Worm (Caenorhabditis elegans) whole organism, L4 larva: ENCODE data around the gene Y39A1A.21.
A peak's percentile ranks its signal among the peaks of the same experiment; 100 is the strongest.

Source experiments
- F10B5.3 ChIP-seq: sonication (generic microtip); optimal IDR thresholded peaks from 2 replicates; lab custom pipeline; 2016; ENCODE audit warnings: mild to moderate bottlenecking, missing genetic modification characterization, missing compliant biosample characterization
- Y48G9A.11 ChIP-seq: fragments of 200-800 bp; sonication (Bioruptor generic); IDR thresholded peaks from 2 replicates; pipeline ENCODE4 v1.3.6; 2022; ENCODE audit warnings: missing genetic modification reagents, missing genetic modification characterization, missing compliant biosample characterization
- Y5F2A.4 ChIP-seq: fragments of 200-800 bp; sonication (Bioruptor generic); optimal IDR thresholded peaks from 2 replicates; lab custom pipeline; 2018; ENCODE audit warnings: mild to moderate bottlenecking, missing genetic modification characterization, missing compliant biosample characterization
- ZK546.5 ChIP-seq, 2 experiments: sonication (generic microtip); optimal IDR thresholded peaks; 2 replicates each; lab custom pipeline; 2017; ENCODE audit warnings: missing biosample characterization in 2 of 2, missing genetic modification characterization in 2 of 2
- aha-1 ChIP-seq: fragments of 150-350 bp; peaks from one replicate; lab custom pipeline; 2014; ENCODE audit warnings: missing biosample characterization, missing genetic modification characterization
- ama-1 ChIP-seq: fragments of 150-350 bp; optimal IDR thresholded peaks from 2 replicates; lab custom pipeline; 2014; ENCODE audit warnings: inconsistent platforms, mixed read lengths
- ceh-28 ChIP-seq: fragments of 150-350 bp; optimal IDR thresholded peaks from 2 replicates; lab custom pipeline; 2014; ENCODE audit warnings: missing biosample characterization, missing genetic modification reagents, missing genetic modification characterization
- daf-12 ChIP-seq: fragments of 150-350 bp; optimal IDR thresholded peaks from 2 replicates; lab custom pipeline; 2014; ENCODE audit warnings: missing biosample characterization, missing genetic modification reagents, missing genetic modification characterization
- daf-19 ChIP-seq: fragments of 200-800 bp; sonication (Bioruptor generic); conservative IDR thresholded peaks from 2 replicates; pipeline ENCODE4 v1.3.6; 2022; ENCODE audit warnings: missing genetic modification characterization, missing compliant biosample characterization
- dmd-6 ChIP-seq: fragments of 200-800 bp; sonication (Bioruptor generic); IDR thresholded peaks from 2 replicates; pipeline ENCODE4 v1.3.6; 2022; ENCODE audit warnings: missing genetic modification reagents, missing genetic modification characterization, missing compliant biosample characterization
- fkh-10 ChIP-seq: fragments of 150-350 bp; optimal IDR thresholded peaks from 2 replicates; lab custom pipeline; 2014; ENCODE audit warnings: missing biosample characterization, missing genetic modification reagents, missing genetic modification characterization
- gei-8 ChIP-seq: fragments of 200-800 bp; sonication (Bioruptor generic); optimal IDR thresholded peaks from 2 replicates; lab custom pipeline; 2018; ENCODE audit warnings: mild to moderate bottlenecking, missing genetic modification characterization, missing compliant biosample characterization
- hif-1 ChIP-seq, 2 experiments: sonication (generic microtip); optimal IDR thresholded peaks; 2 replicates each; lab custom pipeline; 2016 to 2017; ENCODE audit warnings: missing compliant biosample characterization in 2 of 2, missing genetic modification characterization in 2 of 2, missing genetic modification reagents in 2 of 2, missing genotype in 2 of 2, mild to moderate bottlenecking in 1 of 2
- hlh-11 ChIP-seq: fragments of 200-800 bp; sonication (Bioruptor generic); optimal IDR thresholded peaks from 2 replicates; lab custom pipeline; 2018; ENCODE audit warnings: mild to moderate bottlenecking, missing genetic modification characterization, missing compliant biosample characterization
- hlh-30 ChIP-seq: sonication (generic microtip); optimal IDR thresholded peaks from 2 replicates; lab custom pipeline; 2017; ENCODE audit warnings: antibody characterized with exemption, mild to moderate bottlenecking, missing genetic modification characterization, missing compliant biosample characterization; ENCODE audit not compliant: insufficient read depth
- hmg-1.1 ChIP-seq: fragments of 200-800 bp; sonication (Bioruptor generic); IDR thresholded peaks from 2 replicates; pipeline ENCODE4 v1.3.6; 2022; ENCODE audit warnings: missing genetic modification reagents, missing genetic modification characterization, missing compliant biosample characterization
- jun-1 ChIP-seq: fragments of 150-350 bp; optimal IDR thresholded peaks from 2 replicates; lab custom pipeline; 2014; ENCODE audit warnings: missing biosample characterization, missing genetic modification reagents, missing genetic modification characterization
- lsy-2 ChIP-seq, 2 experiments: fragments of 150-350 bp in 1 of 2; sonication (generic microtip) in 1 of 2; optimal IDR thresholded peaks; 2 replicates each; lab custom pipeline; 2014 to 2017; ENCODE audit warnings: missing biosample characterization in 2 of 2, missing genetic modification characterization in 2 of 2
- mdl-1 ChIP-seq, 2 experiments: fragments of 150-350 bp in 1 of 2; sonication (generic microtip) in 1 of 2; optimal IDR thresholded peaks; 2 replicates each; lab custom pipeline; 2014 to 2017; ENCODE audit warnings: missing biosample characterization in 2 of 2, missing genetic modification characterization in 2 of 2
- mxl-2 ChIP-seq: fragments of 200-800 bp; sonication (Bioruptor generic); conservative IDR thresholded peaks from 2 replicates; pipeline ENCODE4 v1.3.6; 2022; ENCODE audit warnings: missing genetic modification reagents, missing genetic modification characterization, missing compliant biosample characterization
- mxl-3 ChIP-seq: fragments of 200-800 bp; sonication (Bioruptor generic); optimal IDR thresholded peaks from 2 replicates; lab custom pipeline; 2018; ENCODE audit warnings: mild to moderate bottlenecking, missing genetic modification characterization, missing compliant biosample characterization
- nhr-237 ChIP-seq: sonication (generic microtip); optimal IDR thresholded peaks from 2 replicates; lab custom pipeline; 2017; ENCODE audit warnings: missing biosample characterization, missing genetic modification characterization
- nhr-25 ChIP-seq: sonication (generic microtip); optimal IDR thresholded peaks from 2 replicates; lab custom pipeline; 2017; ENCODE audit warnings: missing genetic modification characterization, mild to moderate bottlenecking, missing compliant biosample characterization, antibody characterized with exemption, moderate library complexity, borderline replicate concordance; ENCODE audit not compliant: insufficient read depth
- nhr-28 ChIP-seq: fragments of 150-350 bp; optimal IDR thresholded peaks from 2 replicates; lab custom pipeline; 2014; ENCODE audit warnings: missing biosample characterization, missing genetic modification characterization
- nhr-42 ChIP-seq: fragments of 200-800 bp; sonication (Bioruptor generic); IDR thresholded peaks from 2 replicates; pipeline ENCODE4 v1.3.6; 2022; ENCODE audit warnings: missing genetic modification characterization, missing compliant biosample characterization
- saeg-2 ChIP-seq: fragments of 200-800 bp; sonication (Bioruptor generic); IDR thresholded peaks from 2 replicates; pipeline ENCODE4 v1.3.6; 2022; ENCODE audit warnings: missing genetic modification reagents, missing genetic modification characterization, missing compliant biosample characterization
- sdz-12 ChIP-seq: fragments of 200-800 bp; sonication (Bioruptor generic); optimal IDR thresholded peaks from 2 replicates; lab custom pipeline; 2018; ENCODE audit warnings: mild to moderate bottlenecking, missing genetic modification characterization, missing compliant biosample characterization
- skn-1 ChIP-seq: fragments of 150-350 bp; optimal IDR thresholded peaks from 2 replicates; lab custom pipeline; 2014; ENCODE audit warnings: missing biosample characterization, missing genetic modification characterization
- snpc-1.2 ChIP-seq: fragments of 200-800 bp; sonication (Bioruptor generic); IDR thresholded peaks from 2 replicates; pipeline ENCODE4 v1.3.6; 2022; ENCODE audit warnings: missing genetic modification reagents, missing genetic modification characterization, missing compliant biosample characterization
- spr-1 ChIP-seq: sonication (generic microtip); optimal IDR thresholded peaks from 2 replicates; lab custom pipeline; 2016; ENCODE audit warnings: mild to moderate bottlenecking, missing genetic modification characterization, missing compliant biosample characterization
- unc-39 ChIP-seq: sonication (generic microtip); optimal IDR thresholded peaks from 2 replicates; lab custom pipeline; 2017; ENCODE audit warnings: missing biosample characterization, missing genetic modification characterization
- unc-62 ChIP-seq, 3 experiments: fragments of 150-350 bp in 1 of 3; sonication (generic microtip); optimal IDR thresholded peaks in 2 of 3; peaks in 1 of 3; 1 replicate in 1 of 3; 2 replicates in 2 of 3; lab custom pipeline; 2014 to 2017; ENCODE audit warnings: missing biosample characterization in 3 of 3, missing genetic modification characterization in 3 of 3, missing genetic modification reagents in 3 of 3, missing genotype in 1 of 3
- zag-1 ChIP-seq: fragments of 150-350 bp; optimal IDR thresholded peaks from 2 replicates; lab custom pipeline; 2014; ENCODE audit warnings: missing biosample characterization, missing genetic modification characterization
- ztf-7 ChIP-seq: fragments of 150-350 bp; optimal IDR thresholded peaks from 2 replicates; lab custom pipeline; 2014; ENCODE audit warnings: missing biosample characterization, missing genetic modification characterization

Y39A1A.21 gene

ce11 chrIII:10678971-10679370 lies 27.9 kb downstream of the Y39A1A.21 start, which contains the start of gene Y39A1A.16:
TSS of gene Y39A1A.16 (plus strand) at chrIII:10679271.
- TF ChIP-seq sdz-12 (no peak), lsy-2 (tag; optimal IDR thresholded peaks at IDR 0.05; lab: Kevin White, UChicago) (no peak), hlh-30 (tag; lab: Kevin White, UChicago) (no peak), ztf-7 (no peak), hlh-11 (tag; lab: Kevin White, UChicago) (no peak), Y48G9A.11 (no peak)

- peak; percentile 24 for TF ChIP-seq aha-1 (tag; lab: Kevin White, UChicago)
- TF ChIP-seq unc-62 (GFP tag; optimal IDR thresholded peaks at IDR 0.05 in 1 of 2; lab: Kevin White, UChicago): peak in 1 of 2 experiments; percentile 40
- no peak for TF ChIP-seq unc-62 (tag; optimal IDR thresholded peaks at IDR 0.05; lab: Kevin White, UChicago)
- TF ChIP-seq Y5F2A.4: no peak
- TF ChIP-seq F10B5.3 (tag; lab: Kevin White, UChicago): no peak
- TF ChIP-seq hlh-30 (tag; lab: Kevin White, UChicago): peak; percentile 5
- no peak for TF ChIP-seq nhr-237 (tag; lab: Kevin White, UChicago)
Measured at ce11 chrIII:10671894-10672293, 34.9 kb downstream of the Y39A1A.21 start.

ce11 chrIII:10666640-10667039 lies 40.2 kb downstream of the Y39A1A.21 start:
- TF ChIP-seq ceh-28 (tag; lab: Kevin White, UChicago) (no peak), unc-39 (tag; lab: Kevin White, UChicago) (no peak), ama-1 (lab: Kevin White, UChicago) (no peak), hmg-1.1 (GFP tag; lab: Robert Waterston, UW) (0 out of 2 replicates have a peak, but pooled peaks have one; percentile 8), snpc-1.2 (GFP tag; lab: Robert Waterston, UW) (0 out of 2 replicates have a peak, but pooled peaks have one; percentile 28), daf-12 (no peak), skn-1 (tag; lab: Kevin White, UChicago) (no peak), F10B5.3 (tag; lab: Kevin White, UChicago) (no peak), spr-1 (tag; lab: Kevin White, UChicago) (no peak), unc-62 (GFP tag; optimal IDR thresholded peaks at IDR 0.05 in 1 of 2; lab: Kevin White, UChicago) (peak in 1 of 2 experiments; percentile 26), unc-62 (tag; optimal IDR thresholded peaks at IDR 0.05; lab: Kevin White, UChicago) (no peak)

- TF ChIP-seq dmd-6 (GFP tag; lab: Robert Waterston, UW): no peak
- TF ChIP-seq gei-8 (GFP tag; lab: Kevin White, UChicago): no peak
- no peak for TF ChIP-seq jun-1 (tag; lab: Kevin White, UChicago)
- peak; percentile 41 for TF ChIP-seq nhr-25 (tag; lab: Kevin White, UChicago)
- no peak for TF ChIP-seq zag-1 (tag; lab: Kevin White, UChicago)
- peak in 1 of 2 experiments; percentile 66 for TF ChIP-seq unc-62 (GFP tag; optimal IDR thresholded peaks at IDR 0.05 in 1 of 2; lab: Kevin White, UChicago)
- TF ChIP-seq unc-62 (tag; optimal IDR thresholded peaks at IDR 0.05; lab: Kevin White, UChicago): no peak
- no peak for TF ChIP-seq mxl-2 (GFP tag; lab: Robert Waterston, UW)
- TF ChIP-seq nhr-28 (tag; lab: Kevin White, UChicago): peak; percentile 44
- no peak for TF ChIP-seq hif-1 (tag; optimal IDR thresholded peaks at IDR 0.05; lab: Kevin White, UChicago)
- no peak for TF ChIP-seq nhr-42
- no peak for TF ChIP-seq ZK546.5 (tag; optimal IDR thresholded peaks at IDR 0.05; lab: Kevin White, UChicago)
- no peak for TF ChIP-seq fkh-10 (GFP tag; lab: Kevin White, UChicago)
- TF ChIP-seq aha-1 (tag; lab: Kevin White, UChicago): peak; percentile 83
- peak in 1 of 2 experiments; percentile 43 for TF ChIP-seq mdl-1 (tag; optimal IDR thresholded peaks at IDR 0.05; lab: Kevin White, UChicago)
- no peak for TF ChIP-seq saeg-2
- TF ChIP-seq mxl-3 (GFP tag; lab: Kevin White, UChicago): peak; percentile 28
- no peak for TF ChIP-seq daf-19 (GFP tag; lab: Robert Waterston, UW)
- TF ChIP-seq hlh-30 (tag; lab: Kevin White, UChicago): peak; percentile 26
Measured at ce11 chrIII:10661292-10661691, 45.5 kb downstream of the Y39A1A.21 start.
